Fruit fly (Drosophila melanogaster): ENCODE data around the gene ppk22.

Gene ppk22

dm6 chr3R:24893320-24893955 is 33.8 kb upstream of the ppk22 start (continued):
- no peak for TF ChIP-seq slou (GFP tag; optimal IDR thresholded peaks at IDR 0.05)
- no peak for TF ChIP-seq luna (GFP tag; optimal IDR thresholded peaks at IDR 0.05)
- peak; percentile 32; the same call in 1 of the 2 replicates for TF ChIP-seq ranshi (GFP tag; IDR thresholded peaks at IDR 0.05)
- TF ChIP-seq CG33213 (GFP tag; optimal IDR thresholded peaks at IDR 0.05) = no peak
- TF ChIP-seq lab (GFP tag; optimal IDR thresholded peaks at IDR 0.05) = peak; percentile 75
- no peak for TF ChIP-seq h (optimal IDR thresholded peaks at IDR 0.05)
- TF ChIP-seq Dbx (GFP tag; IDR thresholded peaks at IDR 0.05) = 0 out of 3 replicates have a peak, but pooled peaks have one; percentile 53
- no peak; the same call in 1 of the 2 replicates for TF ChIP-seq danr (GFP tag; IDR thresholded peaks at IDR 0.05)
- TF ChIP-seq CG42726 (GFP tag; IDR thresholded peaks at IDR 0.05; ENCODE audit: partially characterized antibody) = no peak
- TF ChIP-seq Sin3A (optimal IDR thresholded peaks at IDR 0.05) = no peak
- peak; percentile 85 for TF ChIP-seq unpg (GFP tag; optimal IDR thresholded peaks at IDR 0.05)
- TF ChIP-seq E2f2 (GFP tag; IDR thresholded peaks at IDR 0.05) = peak; percentile 45; the same call in 1 of the 2 replicates
- peak; percentile 93 for TF ChIP-seq CG2678 (tag; optimal IDR thresholded peaks at IDR 0.05)
- TF ChIP-seq Dref (GFP tag; IDR thresholded peaks at IDR 0.05) = no peak
- TF ChIP-seq CG7271 (tag; optimal IDR thresholded peaks at IDR 0.05) = peak; percentile 45
- TF ChIP-seq CG7745 (tag; optimal IDR thresholded peaks at IDR 0.05) = peak; percentile 50
- peak; percentile 84 for TF ChIP-seq Drgx (GFP tag; IDR thresholded peaks at IDR 0.05)
- peak; percentile 68 for TF ChIP-seq CG13775 (GFP tag; optimal IDR thresholded peaks at IDR 0.05)
- peak; percentile 22 for TF ChIP-seq kni (GFP tag; optimal IDR thresholded peaks at IDR 0.05)
- TF ChIP-seq Optix (GFP tag; IDR thresholded peaks at IDR 0.05) = no peak
- TF ChIP-seq Spps (tag; optimal IDR thresholded peaks at IDR 0.05) = peak; percentile 75
- TF ChIP-seq ERR (GFP tag; optimal IDR thresholded peaks at IDR 0.05) = no peak
- peak; percentile 93 for TF ChIP-seq CG9727 (GFP tag; optimal IDR thresholded peaks at IDR 0.05)
- TF ChIP-seq CG15269 (tag; optimal IDR thresholded peaks at IDR 0.05) = peak; percentile 86
- TF ChIP-seq da (GFP tag; optimal IDR thresholded peaks at IDR 0.05) = no peak
- TF ChIP-seq pfk (GFP tag; optimal IDR thresholded peaks at IDR 0.05) = no peak
- peak; percentile 81 for TF ChIP-seq Xrp1 (GFP tag; IDR thresholded peaks at IDR 0.05)
- TF ChIP-seq inv (GFP tag; IDR thresholded peaks at IDR 0.05; ENCODE audit: partially characterized antibody) = no peak
- no peak for TF ChIP-seq pb (GFP tag; optimal IDR thresholded peaks at IDR 0.05)
- TF ChIP-seq gce (GFP tag; IDR thresholded peaks at IDR 0.05) = 0 out of 3 replicates have a peak, but pooled peaks have one; percentile 7
- no peak for TF ChIP-seq CG4282 (GFP tag; optimal IDR thresholded peaks at IDR 0.05)
- no peak for TF ChIP-seq ken (GFP tag; IDR thresholded peaks at IDR 0.05)
- TF ChIP-seq GATAe (GFP tag; conservative IDR thresholded peaks at IDR 0.05) = no peak
- no peak for TF ChIP-seq Kr (GFP tag; optimal IDR thresholded peaks at IDR 0.05)
- no peak for TF ChIP-seq CG12769 (tag; optimal IDR thresholded peaks at IDR 0.05)
- TF ChIP-seq sr (GFP tag; IDR thresholded peaks at IDR 0.05) = no peak
- 0 out of 2 replicates have a peak, but pooled peaks have one; percentile 13 for TF ChIP-seq CG11085 (GFP tag; IDR thresholded peaks at IDR 0.05)
- no peak for TF ChIP-seq shn (GFP tag; optimal IDR thresholded peaks at IDR 0.05)
- TF ChIP-seq crc (GFP tag; optimal IDR thresholded peaks at IDR 0.05) = no peak
- no peak for TF ChIP-seq bab2 (GFP tag; optimal IDR thresholded peaks at IDR 0.05)
- peak; percentile 94 for TF ChIP-seq CG8924 (tag; optimal IDR thresholded peaks at IDR 0.05)
- TF ChIP-seq org-1 (GFP tag; optimal IDR thresholded peaks at IDR 0.05) = peak; percentile 66
- peak; percentile 2 for TF ChIP-seq CG10274 (GFP tag; optimal IDR thresholded peaks at IDR 0.05)
- TF ChIP-seq CG10565 (GFP tag; optimal IDR thresholded peaks at IDR 0.05) = no peak
- peak; percentile 23 for TF ChIP-seq Hsf (GFP tag; optimal IDR thresholded peaks at IDR 0.05)
- peak; percentile 86 for TF ChIP-seq gsb-n (tag; optimal IDR thresholded peaks at IDR 0.05)
- peak; percentile 85 for TF ChIP-seq CG10147 (GFP tag; optimal IDR thresholded peaks at IDR 0.05)
- peak; percentile 58 for TF ChIP-seq CG8281 (tag; optimal IDR thresholded peaks at IDR 0.05)
- peak; percentile 60; the same call in 1 of the 2 replicates for TF ChIP-seq klu (GFP tag; IDR thresholded peaks at IDR 0.05)
- peak; percentile 54 for TF ChIP-seq CG18476 (GFP tag; optimal IDR thresholded peaks at IDR 0.05)
- peak; percentile 53 for TF ChIP-seq caup (GFP tag; optimal IDR thresholded peaks at IDR 0.05; ENCODE audit: severe bottlenecking)
